Fruit fly (Drosophila melanogaster): ENCODE results near the gene MtnA.
A peak's percentile ranks its signal among the peaks of the same experiment; 100 is the strongest.

The MtnA gene

dm6 chr3R:9747272-9747874, 36.8 kb downstream of the MtnA start, which contains the start of gene CG12948 (continued):
- peak; percentile 4 for TF ChIP-seq CG12104 (GFP tag; optimal IDR thresholded peaks at IDR 0.05)
- no peak for TF ChIP-seq CG17186 (GFP tag; optimal IDR thresholded peaks at IDR 0.05)
- TF ChIP-seq Chrac-16 (GFP tag; optimal IDR thresholded peaks at IDR 0.05): peak; percentile 36
- peak; percentile 30 for TF ChIP-seq CG33213 (GFP tag; optimal IDR thresholded peaks at IDR 0.05)
- no peak for TF ChIP-seq Atf3 (GFP tag; optimal IDR thresholded peaks at IDR 0.05)
- TF ChIP-seq Usf (GFP tag; optimal IDR thresholded peaks at IDR 0.05): no peak
- TF ChIP-seq org-1 (GFP tag; optimal IDR thresholded peaks at IDR 0.05): no peak
- no peak for TF ChIP-seq CG5953 (GFP tag; IDR thresholded peaks at IDR 0.05)
- no peak for TF ChIP-seq pan (optimal IDR thresholded peaks at IDR 0.05)
- no peak for TF ChIP-seq pan (GFP tag; optimal IDR thresholded peaks at IDR 0.05 in 1 of 2, IDR thresholded peaks at IDR 0.05 in 1 of 2)
- TF ChIP-seq cad (GFP tag; optimal IDR thresholded peaks at IDR 0.05): no peak
- TF ChIP-seq Hr3 (GFP tag; optimal IDR thresholded peaks at IDR 0.05): peak; percentile 22
- TF ChIP-seq CG8388 (GFP tag; optimal IDR thresholded peaks at IDR 0.05): peak; percentile 31
- no peak for TF ChIP-seq Dek (tag; optimal IDR thresholded peaks at IDR 0.05)
- TF ChIP-seq CG9876 (GFP tag; optimal IDR thresholded peaks at IDR 0.05): no peak
- no peak for TF ChIP-seq Eip74EF (GFP tag; optimal IDR thresholded peaks at IDR 0.05)
- TF ChIP-seq Lim3 (GFP tag; IDR thresholded peaks at IDR 0.05): no peak
- peak; percentile 53 for TF ChIP-seq Dad (GFP tag; optimal IDR thresholded peaks at IDR 0.05)
- TF ChIP-seq nau (GFP tag; optimal IDR thresholded peaks at IDR 0.05): no peak
- TF ChIP-seq odd (GFP tag; optimal IDR thresholded peaks at IDR 0.05): no peak
- TF ChIP-seq pfk (GFP tag; optimal IDR thresholded peaks at IDR 0.05): no peak
- TF ChIP-seq Taf1 (GFP tag; IDR thresholded peaks at IDR 0.05): 0 out of 2 replicates have a peak, but pooled peaks have one; percentile 15
- TF ChIP-seq Max (GFP tag; optimal IDR thresholded peaks at IDR 0.05): peak; percentile 52
- TF ChIP-seq ken (GFP tag; IDR thresholded peaks at IDR 0.05): no peak
- TF ChIP-seq tup (GFP tag; optimal IDR thresholded peaks at IDR 0.05): no peak
- no peak for TF ChIP-seq lab (GFP tag; optimal IDR thresholded peaks at IDR 0.05)
- TF ChIP-seq ase (GFP tag; IDR thresholded peaks at IDR 0.05): no peak
- peak; percentile 64 for TF ChIP-seq PHDP (tag; optimal IDR thresholded peaks at IDR 0.05)
- TF ChIP-seq CG18011 (GFP tag; optimal IDR thresholded peaks at IDR 0.05): peak; percentile 23
- no peak for TF ChIP-seq B-H1 (GFP tag; IDR thresholded peaks at IDR 0.05)
- TF ChIP-seq slou (GFP tag; optimal IDR thresholded peaks at IDR 0.05): no peak
- peak in 1 of 2 experiments; percentile 32 for TF ChIP-seq insv (GFP tag; optimal IDR thresholded peaks at IDR 0.05)
- peak; percentile 19 for TF ChIP-seq Side (GFP tag; optimal IDR thresholded peaks at IDR 0.05)
- peak; percentile 33; the same call in 1 of the 2 replicates for TF ChIP-seq CG32532 (GFP tag; IDR thresholded peaks at IDR 0.05)
- peak; percentile 45 for TF ChIP-seq ind (GFP tag; optimal IDR thresholded peaks at IDR 0.05)
- TF ChIP-seq gro (GFP tag; optimal IDR thresholded peaks at IDR 0.05): peak; percentile 55
- peak; percentile 21 for TF ChIP-seq HmgD (GFP tag; optimal IDR thresholded peaks at IDR 0.05)
- TF ChIP-seq btn (GFP tag; optimal IDR thresholded peaks at IDR 0.05): no peak
- TF ChIP-seq CG13287 (GFP tag; IDR thresholded peaks at IDR 0.05; ENCODE audit: partially characterized antibody): peak; percentile 96
- no peak for TF ChIP-seq Trl (optimal IDR thresholded peaks at IDR 0.05)
- TF ChIP-seq Trl (GFP tag; optimal IDR thresholded peaks at IDR 0.05): peak; percentile 52
- TF ChIP-seq CG8944 (GFP tag; optimal IDR thresholded peaks at IDR 0.05): peak; percentile 21
- TF ChIP-seq BEAF-32 (GFP tag; optimal IDR thresholded peaks at IDR 0.05): peak; percentile 89
- TF ChIP-seq Atf6 (GFP tag; IDR thresholded peaks at IDR 0.05): peak; percentile 31; the same call in 1 of the 2 replicates
- TF ChIP-seq Atf-2 (GFP tag; optimal IDR thresholded peaks at IDR 0.05): peak; percentile 22
- TF ChIP-seq CG11560 (tag; IDR thresholded peaks at IDR 0.05): peak; percentile 44; the same call in 1 of the 3 replicates
- TF ChIP-seq Gug (GFP tag; IDR thresholded peaks at IDR 0.05): peak; percentile 6; the same call in 1 of the 4 replicates
- peak; percentile 29 for TF ChIP-seq ERR (GFP tag; optimal IDR thresholded peaks at IDR 0.05)
- TF ChIP-seq Hsf (GFP tag; optimal IDR thresholded peaks at IDR 0.05): peak; percentile 54
- peak; percentile 8 for TF ChIP-seq CG8290 (GFP tag; optimal IDR thresholded peaks at IDR 0.05)
- TF ChIP-seq CG8290 (tag; optimal IDR thresholded peaks at IDR 0.05): no peak
- TF ChIP-seq Jarid2 (GFP tag; optimal IDR thresholded peaks at IDR 0.05): no peak
